Fruit fly (Drosophila melanogaster): ENCODE results near the gene CG6462.

Gene CG6462

dm6 chr3L:6036811-6037210 is at the start of gene CG6462:
TSS of gene CG6462 (plus strand) at chr3L:6037111.
- TF ChIP-seq pan (optimal IDR thresholded peaks at IDR 0.05) (no peak), EcR (GFP tag; optimal IDR thresholded peaks at IDR 0.05) (no peak), Dll (optimal IDR thresholded peaks at IDR 0.05) (no peak), usp (GFP tag; optimal IDR thresholded peaks at IDR 0.05) (no peak), psq (optimal IDR thresholded peaks at IDR 0.05) (no peak), CG8478 (optimal IDR thresholded peaks at IDR 0.05) (no peak)

DNA sequence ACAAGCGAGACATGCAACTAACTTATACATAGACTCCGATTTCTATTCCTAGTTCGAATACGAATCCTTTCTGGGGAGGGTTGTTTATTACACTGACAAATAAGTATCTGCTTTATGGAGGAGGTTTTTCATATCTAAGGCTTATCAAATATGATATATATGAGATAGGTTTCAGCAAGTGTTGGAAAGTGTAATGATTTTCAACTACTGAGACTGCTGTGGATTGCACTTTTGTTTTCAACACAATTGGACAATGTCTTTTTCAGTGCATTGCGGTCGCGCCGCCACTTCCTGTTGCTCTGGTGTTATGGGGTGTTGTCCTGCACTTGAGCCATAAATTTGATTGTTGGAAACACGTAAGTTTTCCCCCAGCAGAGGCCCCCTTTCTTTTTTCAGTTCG is 49.3 kb upstream of the CG6462 start:
- no peak for TF ChIP-seq psq (optimal IDR thresholded peaks at IDR 0.05)
- no peak for TF ChIP-seq usp (GFP tag; optimal IDR thresholded peaks at IDR 0.05)
- no peak for TF ChIP-seq pan (optimal IDR thresholded peaks at IDR 0.05)
- TF ChIP-seq EcR (GFP tag; optimal IDR thresholded peaks at IDR 0.05) = no peak
- no peak for TF ChIP-seq CG8478 (optimal IDR thresholded peaks at IDR 0.05)
- TF ChIP-seq Dll (optimal IDR thresholded peaks at IDR 0.05) = no peak

DNA sequence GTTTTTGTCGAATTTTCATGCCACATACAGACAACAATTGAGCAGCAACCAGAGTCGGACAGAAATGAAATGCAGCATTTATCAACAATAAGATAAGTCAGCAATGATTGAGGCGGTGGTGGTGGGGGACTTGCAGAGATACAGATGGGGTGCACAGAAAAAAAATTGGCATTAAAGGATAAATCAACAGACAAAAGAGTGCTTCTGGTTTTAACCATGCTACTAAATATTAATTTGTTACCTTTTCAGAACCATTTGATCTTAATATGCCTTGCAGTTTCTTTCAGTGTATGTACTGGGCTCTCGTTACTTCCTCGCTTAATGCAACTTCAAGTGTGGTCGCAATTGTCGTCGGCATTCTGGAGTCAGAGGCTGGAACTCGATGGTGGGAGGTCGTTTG is 48.2 kb upstream of the CG6462 start:
- TF ChIP-seq psq (optimal IDR thresholded peaks at IDR 0.05) (no peak), CG8478 (optimal IDR thresholded peaks at IDR 0.05) (no peak)

- TF ChIP-seq psq (optimal IDR thresholded peaks at IDR 0.05) = no peak
- no peak for TF ChIP-seq pan (optimal IDR thresholded peaks at IDR 0.05)
- no peak for TF ChIP-seq EcR (GFP tag; optimal IDR thresholded peaks at IDR 0.05)
- no peak for TF ChIP-seq Dll (optimal IDR thresholded peaks at IDR 0.05)
- TF ChIP-seq CG8478 (optimal IDR thresholded peaks at IDR 0.05) = no peak
- no peak for TF ChIP-seq usp (GFP tag; optimal IDR thresholded peaks at IDR 0.05)
Observed at dm6 chr3L:5989391-5990156, 47.3 kb upstream of the CG6462 start.

DNA sequence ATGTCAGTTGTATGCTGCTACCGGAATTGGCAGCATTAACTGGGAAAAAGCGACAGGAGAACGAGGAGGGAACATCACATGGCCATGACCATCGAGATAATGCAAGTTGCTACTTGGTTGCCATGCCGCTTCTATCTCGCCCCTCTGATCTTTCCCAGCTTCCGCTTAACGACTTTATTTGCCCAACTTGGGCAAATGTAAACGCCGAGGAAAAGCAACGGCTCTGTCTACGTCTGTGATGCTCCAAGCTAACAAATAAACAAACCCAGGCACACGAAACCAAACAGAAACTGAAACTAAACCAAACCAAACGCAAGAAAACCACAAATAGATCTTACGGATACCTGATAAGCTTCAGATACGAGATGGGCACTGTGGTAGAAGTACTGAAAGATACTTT is 44.7 kb upstream of the CG6462 start:
- TF ChIP-seq EcR (GFP tag; optimal IDR thresholded peaks at IDR 0.05) (no peak), CG8478 (optimal IDR thresholded peaks at IDR 0.05) (no peak), usp (GFP tag; optimal IDR thresholded peaks at IDR 0.05) (no peak), Dll (optimal IDR thresholded peaks at IDR 0.05) (no peak), pan (optimal IDR thresholded peaks at IDR 0.05) (no peak), psq (optimal IDR thresholded peaks at IDR 0.05) (no peak)

DNA sequence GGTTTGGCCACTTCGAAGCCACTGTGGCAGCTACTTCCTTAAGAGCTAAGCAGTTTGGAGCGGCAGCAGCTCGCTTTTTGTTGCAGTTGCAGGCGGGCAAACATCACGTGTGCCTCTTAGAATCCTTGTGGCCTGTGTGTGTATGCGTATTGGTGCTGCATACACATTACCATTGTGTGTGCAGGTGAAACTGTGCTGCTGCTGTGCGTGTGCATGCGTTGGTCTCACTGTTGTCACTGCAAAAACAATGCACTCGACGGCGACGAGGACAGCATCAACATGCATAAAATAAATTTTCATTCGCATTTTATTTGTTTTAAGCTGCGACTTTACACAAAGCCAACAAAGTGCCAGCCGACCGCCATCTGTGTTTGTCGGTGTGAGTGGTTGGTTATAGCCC is 44.0 kb upstream of the CG6462 start:
- TF ChIP-seq CG8478 (optimal IDR thresholded peaks at IDR 0.05) (no peak), psq (optimal IDR thresholded peaks at IDR 0.05) (no peak), Dll (optimal IDR thresholded peaks at IDR 0.05) (no peak), pan (optimal IDR thresholded peaks at IDR 0.05) (no peak), EcR (GFP tag; optimal IDR thresholded peaks at IDR 0.05) (no peak), usp (GFP tag; optimal IDR thresholded peaks at IDR 0.05) (no peak)

DNA sequence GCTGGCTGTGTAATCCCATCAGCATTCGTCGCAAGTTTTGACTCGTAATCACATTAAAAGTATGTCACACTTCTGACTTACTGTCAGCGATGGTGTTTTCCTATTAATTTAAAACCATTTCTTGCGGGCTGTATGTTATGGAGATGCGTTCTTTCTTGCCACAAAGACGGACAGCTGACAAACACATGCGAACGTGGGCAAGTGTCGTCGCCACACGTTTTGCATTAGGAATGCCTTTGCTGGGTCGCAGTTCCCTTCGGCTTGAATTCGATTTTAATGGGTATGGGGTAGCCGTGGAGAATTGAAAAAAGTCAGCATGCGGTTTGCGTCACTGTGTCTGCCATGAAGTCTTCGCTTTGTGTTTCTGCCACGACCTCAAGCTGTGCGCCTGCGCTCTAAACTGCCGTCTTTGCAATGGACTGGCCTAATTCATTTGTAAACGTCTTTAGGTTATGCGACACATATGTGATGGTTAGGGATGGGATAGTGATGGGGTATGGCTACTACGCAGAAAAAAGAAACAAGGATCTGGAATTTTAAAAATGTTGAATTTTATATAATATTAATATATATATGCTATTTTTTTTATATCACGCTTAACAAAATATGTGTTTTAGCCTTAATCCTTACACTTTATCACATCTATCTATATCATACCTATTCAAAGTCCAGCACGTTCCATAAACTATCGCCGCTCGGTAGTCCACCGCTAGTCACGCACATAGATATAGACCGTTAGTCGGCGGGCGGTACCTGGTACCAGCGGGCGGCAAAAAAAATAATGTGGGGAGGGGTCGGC is 43.0 kb upstream of the CG6462 start:
- TF ChIP-seq CG8478 (optimal IDR thresholded peaks at IDR 0.05) (no peak), pan (optimal IDR thresholded peaks at IDR 0.05) (no peak), usp (GFP tag; optimal IDR thresholded peaks at IDR 0.05) (no peak), Dll (optimal IDR thresholded peaks at IDR 0.05) (no peak), EcR (GFP tag; optimal IDR thresholded peaks at IDR 0.05) (no peak), psq (optimal IDR thresholded peaks at IDR 0.05) (no peak)

- no peak for TF ChIP-seq Dll (optimal IDR thresholded peaks at IDR 0.05)
- no peak for TF ChIP-seq pan (optimal IDR thresholded peaks at IDR 0.05)
- no peak for TF ChIP-seq EcR (GFP tag; optimal IDR thresholded peaks at IDR 0.05)
- TF ChIP-seq usp (GFP tag; optimal IDR thresholded peaks at IDR 0.05) = no peak
- TF ChIP-seq psq (optimal IDR thresholded peaks at IDR 0.05) = no peak
- TF ChIP-seq CG8478 (optimal IDR thresholded peaks at IDR 0.05) = no peak
Observed at dm6 chr3L:5996520-5996919, 40.4 kb upstream of the CG6462 start.

- no peak for TF ChIP-seq usp (GFP tag; optimal IDR thresholded peaks at IDR 0.05)
- TF ChIP-seq CG8478 (optimal IDR thresholded peaks at IDR 0.05) = no peak
- no peak for TF ChIP-seq pan (optimal IDR thresholded peaks at IDR 0.05)
- no peak for TF ChIP-seq Dll (optimal IDR thresholded peaks at IDR 0.05)
- TF ChIP-seq psq (optimal IDR thresholded peaks at IDR 0.05) = no peak
- TF ChIP-seq EcR (GFP tag; optimal IDR thresholded peaks at IDR 0.05) = no peak
Observed at dm6 chr3L:5996936-5997335, 40.0 kb upstream of the CG6462 start, which contains the start of gene PVRAP. TSS of gene PVRAP (plus strand) at chr3L:5997208.

DNA sequence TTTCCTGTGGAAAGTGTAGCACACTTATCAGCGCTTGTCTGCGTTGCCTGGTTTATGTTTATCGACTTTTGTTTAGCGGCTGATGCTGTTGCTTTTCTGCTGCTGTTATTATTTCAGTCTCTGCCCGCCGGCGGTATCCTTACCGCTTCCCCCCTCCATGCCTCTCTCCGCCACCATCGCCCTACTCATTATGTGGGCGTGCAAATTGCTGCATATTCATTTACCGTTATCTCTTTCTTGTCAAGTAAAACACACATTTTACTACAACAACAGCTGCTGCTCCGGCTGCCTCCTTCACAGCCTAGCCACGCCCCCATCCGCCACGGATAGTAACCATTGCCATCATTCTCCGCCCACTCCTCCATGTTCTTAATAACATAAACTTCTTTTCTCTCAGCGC is 37.0 kb upstream of the CG6462 start:
- TF ChIP-seq EcR (GFP tag; optimal IDR thresholded peaks at IDR 0.05) (no peak), CG8478 (optimal IDR thresholded peaks at IDR 0.05) (no peak), usp (GFP tag; optimal IDR thresholded peaks at IDR 0.05) (no peak), pan (optimal IDR thresholded peaks at IDR 0.05) (no peak), Dll (optimal IDR thresholded peaks at IDR 0.05) (no peak), psq (optimal IDR thresholded peaks at IDR 0.05) (no peak)

dm6 chr3L:6000938-6001337 is 36.0 kb upstream of the CG6462 start:
- TF ChIP-seq psq (optimal IDR thresholded peaks at IDR 0.05) (no peak), usp (GFP tag; optimal IDR thresholded peaks at IDR 0.05) (no peak), Dll (optimal IDR thresholded peaks at IDR 0.05) (no peak), pan (optimal IDR thresholded peaks at IDR 0.05) (no peak), CG8478 (optimal IDR thresholded peaks at IDR 0.05) (no peak), EcR (GFP tag; optimal IDR thresholded peaks at IDR 0.05) (no peak)

dm6 chr3L:6010921-6011320 is 26.0 kb upstream of the CG6462 start, which contains the start of gene alphaKap4:
TSS of gene alphaKap4 (minus strand) at chr3L:6011021.
- TF ChIP-seq Dll (optimal IDR thresholded peaks at IDR 0.05) (no peak), usp (GFP tag; optimal IDR thresholded peaks at IDR 0.05) (no peak), psq (optimal IDR thresholded peaks at IDR 0.05) (no peak), EcR (GFP tag; optimal IDR thresholded peaks at IDR 0.05) (no peak), pan (optimal IDR thresholded peaks at IDR 0.05) (no peak), CG8478 (optimal IDR thresholded peaks at IDR 0.05) (no peak)

All from whole organism.